Fruit fly (Drosophila melanogaster) whole organism, wandering third instar larva: ENCODE results near the gene Chmp1.
A peak's percentile ranks its signal among the peaks of the same experiment; 100 is the strongest.

Experiments
- Abd-B ChIP-seq: fragments of >200 bp; optimal IDR thresholded peaks from 2 replicates; lab custom pipeline; 2017; ENCODE audit warnings: missing biosample characterization, missing genetic modification characterization
- CG9705 ChIP-seq: fragments of 200-800 bp; sonication (Bioruptor generic); optimal IDR thresholded peaks from 2 replicates; lab custom pipeline; 2018; ENCODE audit warnings: missing biosample characterization, mild to moderate bottlenecking, missing genetic modification characterization
- CrebA ChIP-seq: fragments of 200-800 bp; sonication (Bioruptor generic); optimal IDR thresholded peaks from 2 replicates; lab custom pipeline; 2016; ENCODE audit warnings: missing biosample characterization, mild to moderate bottlenecking, missing genetic modification characterization, borderline replicate concordance
- Dfd ChIP-seq: fragments of >200 bp; optimal IDR thresholded peaks from 2 replicates; lab custom pipeline; 2017; ENCODE audit warnings: missing biosample characterization, missing genetic modification characterization
- Dif ChIP-seq: fragments of 200-275, 200-300 bp; sonication (Bioruptor generic); optimal IDR thresholded peaks from 2 replicates; lab custom pipeline; 2018; ENCODE audit warnings: missing biosample characterization, missing genetic modification characterization; ENCODE audit not compliant: partially characterized antibody
- HLH106 ChIP-seq: fragments of 200-800 bp; optimal IDR thresholded peaks from 3 replicates; lab custom pipeline; 2019; ENCODE audit warnings: missing biosample characterization, mild to moderate bottlenecking, missing genetic modification characterization, moderate library complexity
- Hnf4 ChIP-seq: fragments of 200-800 bp; sonication (Bioruptor generic); optimal IDR thresholded peaks from 2 replicates; lab custom pipeline; 2016; ENCODE audit warnings: missing biosample characterization, mild to moderate bottlenecking, missing genetic modification characterization
- Hr78 ChIP-seq: fragments of >200 bp; optimal IDR thresholded peaks from 2 replicates; lab custom pipeline; 2017; ENCODE audit warnings: missing biosample characterization, missing genetic modification characterization
- Hr83 ChIP-seq: fragments of 200-300 bp; sonication (Bioruptor generic); optimal IDR thresholded peaks from 2 replicates; lab custom pipeline; 2016; ENCODE audit warnings: missing biosample characterization, mild to moderate bottlenecking, missing genetic modification characterization, moderate library complexity; ENCODE audit not compliant: poor library complexity, severe bottlenecking
- Jra ChIP-seq: sonication (Bioruptor generic); optimal IDR thresholded peaks from 2 replicates; lab custom pipeline; 2016; ENCODE audit warnings: missing biosample characterization, missing genetic modification characterization
- Myc ChIP-seq: fragments of >200 bp; optimal IDR thresholded peaks from 2 replicates; lab custom pipeline; 2017
- N ChIP-seq: fragments of >200 bp; optimal IDR thresholded peaks from 2 replicates; lab custom pipeline; 2018; ENCODE audit warnings: missing biosample characterization, missing external identifiers, missing genetic modification characterization
- Rel ChIP-seq, 2 experiments: fragments of 200-800 bp; sonication (Bioruptor generic) in 1 of 2; optimal IDR thresholded peaks; 2 replicates in 1 of 2; 3 replicates in 1 of 2; lab custom pipeline; 2016 to 2019; ENCODE audit warnings: mild to moderate bottlenecking in 2 of 2, missing biosample characterization in 2 of 2, missing genetic modification characterization in 2 of 2, moderate library complexity in 1 of 2
- Sp1 ChIP-seq: fragments of 200-800 bp; sonication (Bioruptor generic); optimal IDR thresholded peaks from 3 replicates; lab custom pipeline; 2019; ENCODE audit warnings: missing biosample characterization, mild to moderate bottlenecking, missing genetic modification characterization, moderate library complexity
- Vsx2 ChIP-seq: fragments of 200-300, 225-300 bp; sonication (Bioruptor generic); optimal IDR thresholded peaks from 2 replicates; lab custom pipeline; 2018; ENCODE audit warnings: missing biosample characterization, missing genetic modification characterization; ENCODE audit not compliant: partially characterized antibody
- br ChIP-seq: fragments of 200-800 bp; sonication (Bioruptor generic); optimal IDR thresholded peaks from 2 replicates; lab custom pipeline; 2016; ENCODE audit warnings: missing biosample characterization, missing genetic modification characterization
- brk ChIP-seq: fragments of 200-800 bp; sonication (Bioruptor generic); optimal IDR thresholded peaks from 2 replicates; lab custom pipeline; 2016; ENCODE audit warnings: missing biosample characterization, mild to moderate bottlenecking, missing genetic modification characterization
- dl ChIP-seq, 2 experiments: fragments of 175-275, 200-275 bp in 1 of 2; fragments of 200-275 bp in 1 of 2; sonication (Bioruptor generic); optimal IDR thresholded peaks; lab custom pipeline; 2018; ENCODE audit warnings: mild to moderate bottlenecking in 2 of 2, missing biosample characterization in 2 of 2, missing genetic modification characterization in 2 of 2, moderate library complexity in 2 of 2; ENCODE audit not compliant: partially characterized antibody in 2 of 2, insufficient read depth in 1 of 2
- dmrt93B ChIP-seq: fragments of 200-800 bp; sonication (Bioruptor generic); optimal IDR thresholded peaks from 2 replicates; lab custom pipeline; 2018; ENCODE audit warnings: missing biosample characterization, mild to moderate bottlenecking, missing genetic modification characterization
- dsf ChIP-seq: sonication (Bioruptor generic); optimal IDR thresholded peaks from 2 replicates; lab custom pipeline; 2016; ENCODE audit warnings: missing biosample characterization, missing genetic modification characterization, borderline replicate concordance
- ey ChIP-seq: fragments of 200-800 bp; sonication (Bioruptor generic); optimal IDR thresholded peaks from 2 replicates; lab custom pipeline; 2016; ENCODE audit warnings: missing biosample characterization, missing genetic modification characterization
- foxo ChIP-seq, 2 experiments: fragments of 200-800 bp; sonication (Bioruptor generic); optimal IDR thresholded peaks; 2 replicates in 1 of 2; 3 replicates in 1 of 2; lab custom pipeline; 2016 to 2017; ENCODE audit warnings: missing biosample characterization in 2 of 2, missing genetic modification characterization in 2 of 2
- fru ChIP-seq: fragments of 200-800 bp; sonication (Bioruptor generic); optimal IDR thresholded peaks from 3 replicates; lab custom pipeline; 2016; ENCODE audit warnings: missing biosample characterization, mild to moderate bottlenecking, missing genetic modification characterization
- h ChIP-seq: fragments of 200-800 bp; sonication (Bioruptor generic); optimal IDR thresholded peaks from 3 replicates; lab custom pipeline; 2016; ENCODE audit warnings: missing biosample characterization, mild to moderate bottlenecking, missing genetic modification characterization
- jim ChIP-seq: fragments of 175-275, 200-325 bp; sonication (Bioruptor generic); optimal IDR thresholded peaks from 2 replicates; lab custom pipeline; 2016; ENCODE audit warnings: missing biosample characterization, mild to moderate bottlenecking, missing genetic modification characterization
- lola ChIP-seq: fragments of >200 bp; optimal IDR thresholded peaks from 2 replicates; lab custom pipeline; 2017; ENCODE audit warnings: missing biosample characterization, missing genetic modification characterization
- psq ChIP-seq: fragments of 200-800 bp; sonication (Bioruptor generic); optimal IDR thresholded peaks from 3 replicates; lab custom pipeline; 2017; ENCODE audit warnings: missing biosample characterization, mild to moderate bottlenecking, missing genetic modification characterization, moderate library complexity
- rgr ChIP-seq: fragments of 200-800 bp; sonication (Bioruptor generic); optimal IDR thresholded peaks from 3 replicates; lab custom pipeline; 2016; ENCODE audit warnings: missing biosample characterization, mild to moderate bottlenecking, missing genetic modification characterization
- tai ChIP-seq: sonication (Bioruptor generic); optimal IDR thresholded peaks from 2 replicates; lab custom pipeline; 2016; ENCODE audit warnings: missing biosample characterization, missing genetic modification characterization
- usp ChIP-seq: fragments of >200 bp; optimal IDR thresholded peaks from 2 replicates; lab custom pipeline; 2017; ENCODE audit warnings: missing biosample characterization, missing genetic modification characterization
- woc ChIP-seq: sonication (Bioruptor generic); optimal IDR thresholded peaks from 2 replicates; lab custom pipeline; 2016; ENCODE audit warnings: missing biosample characterization, mild to moderate bottlenecking, missing genetic modification characterization

Gene Chmp1

dm6 chr3L:18669874-18670273 lies 14.0 kb downstream of the Chmp1 start:
- no peak for TF ChIP-seq Hnf4 (GFP tag; lab: Kevin White, UChicago)
- no peak for TF ChIP-seq Sp1 (GFP tag; lab: Kevin White, UChicago)
- TF ChIP-seq fru (GFP tag; lab: Kevin White, UChicago), result no peak
- no peak for TF ChIP-seq Dfd
- no peak for TF ChIP-seq CG9705 (GFP tag; lab: Kevin White, UChicago)
- no peak for TF ChIP-seq Dif (GFP tag; lab: Kevin White, UChicago)
- no peak for TF ChIP-seq Rel (GFP tag; optimal IDR thresholded peaks at IDR 0.05; lab: Kevin White, UChicago)
- no peak for TF ChIP-seq Rel (tag; optimal IDR thresholded peaks at IDR 0.05; lab: Kevin White, UChicago)
- TF ChIP-seq lola (GFP tag; lab: Kevin White, UChicago), result no peak
- no peak for TF ChIP-seq dsf (GFP tag; lab: Kevin White, UChicago)
- TF ChIP-seq dl (GFP tag; optimal IDR thresholded peaks at IDR 0.05; lab: Kevin White, UChicago; ENCODE audit: insufficient read depth in 1 of 2, partially characterized antibody in 2 of 2), result no peak
- no peak for TF ChIP-seq N (GFP tag; lab: Kevin White, UChicago)
- TF ChIP-seq ey (GFP tag; lab: Kevin White, UChicago), result no peak
- no peak for TF ChIP-seq foxo (GFP tag; optimal IDR thresholded peaks at IDR 0.05; lab: Kevin White, UChicago)
- no peak for TF ChIP-seq Myc
- TF ChIP-seq h (GFP tag; lab: Kevin White, UChicago), result no peak
- TF ChIP-seq brk (GFP tag; lab: Kevin White, UChicago), result no peak
- TF ChIP-seq rgr, result no peak
- TF ChIP-seq psq (GFP tag; lab: Kevin White, UChicago), result no peak
- TF ChIP-seq Jra, result no peak

dm6 chr3L:18667115-18667514 lies 16.7 kb downstream of the Chmp1 start, which contains the start of gene CG42495:
CG42495 (plus strand) TSS chr3L:18667361.
- no peak for TF ChIP-seq psq (GFP tag; lab: Kevin White, UChicago)
- TF ChIP-seq Vsx2, result no peak
- peak; percentile 71 for TF ChIP-seq Myc
- no peak for TF ChIP-seq HLH106 (tag; lab: Kevin White, UChicago)
- peak; percentile 21 for TF ChIP-seq Hr83 (GFP tag; lab: Kevin White, UChicago)
- no peak for TF ChIP-seq Rel (GFP tag; optimal IDR thresholded peaks at IDR 0.05; lab: Kevin White, UChicago)
- peak; percentile 5 for TF ChIP-seq Rel (tag; optimal IDR thresholded peaks at IDR 0.05; lab: Kevin White, UChicago)
- TF ChIP-seq h (GFP tag; lab: Kevin White, UChicago), result no peak
- peak; percentile 100 for TF ChIP-seq fru (GFP tag; lab: Kevin White, UChicago)

- TF ChIP-seq lola (GFP tag; lab: Kevin White, UChicago) (no peak), Dfd (peak; percentile 92)
These were observed 18.3 kb downstream of the Chmp1 start for dm6 chr3L:18665594-18665993.

dm6 chr3L:18653737-18654136 lies 30.1 kb downstream of the Chmp1 start:
- TF ChIP-seq br (GFP tag; lab: Kevin White, UChicago) (no peak), tai (GFP tag; lab: Kevin White, UChicago) (no peak), dmrt93B (GFP tag; lab: Kevin White, UChicago) (no peak), jim (GFP tag; lab: Kevin White, UChicago) (no peak), brk (GFP tag; lab: Kevin White, UChicago) (no peak), woc (GFP tag; lab: Kevin White, UChicago) (no peak), dsf (GFP tag; lab: Kevin White, UChicago) (no peak), Myc (no peak), Dfd (no peak), usp (GFP tag; lab: Kevin White, UChicago) (no peak), lola (GFP tag; lab: Kevin White, UChicago) (no peak), h (GFP tag; lab: Kevin White, UChicago) (no peak), Sp1 (GFP tag; lab: Kevin White, UChicago) (no peak), Rel (GFP tag; optimal IDR thresholded peaks at IDR 0.05; lab: Kevin White, UChicago) (no peak), Rel (tag; optimal IDR thresholded peaks at IDR 0.05; lab: Kevin White, UChicago) (no peak), rgr (no peak), Hr78 (GFP tag; lab: Kevin White, UChicago) (no peak), Hr83 (GFP tag; lab: Kevin White, UChicago) (no peak), CrebA (GFP tag; lab: Kevin White, UChicago) (no peak), Abd-B (GFP tag; lab: Kevin White, UChicago) (no peak)
